ENCODE assay signal across 4 worm cellular contexts in genomic region chrX:2144236-2144635, ce11.
TF ChIP-seq lines count a peak whose summit lies in the region.

No protein-coding gene starts in this region.

TF ChIP-seq in whole organism, L1 larva, 84 proteins besides CTCF, POLR2A, EP300 and RAD21 (continues in another document):
- TF ChIP-seq C04F5.9 (tag; optimal IDR thresholded peaks at IDR 0.05; lab: Kevin White, UChicago) (no peak), fkh-8 (tag; optimal IDR thresholded peaks at IDR 0.05; lab: Kevin White, UChicago) (peak; percentile 85), ceh-82 (tag; optimal IDR thresholded peaks at IDR 0.05; lab: Kevin White, UChicago) (no peak), unc-86 (tag; optimal IDR thresholded peaks at IDR 0.05; lab: Kevin White, UChicago) (no peak), vab-15 (tag; optimal IDR thresholded peaks at IDR 0.05; lab: Kevin White, UChicago) (no peak), sox-4 (tag; optimal IDR thresholded peaks at IDR 0.05; lab: Kevin White, UChicago) (no peak), ets-5 (GFP tag; IDR thresholded peaks at IDR 0.05; lab: Robert Waterston, UW) (no peak), unc-30 (tag; optimal IDR thresholded peaks at IDR 0.05; lab: Kevin White, UChicago) (no peak), elt-2 (tag; optimal IDR thresholded peaks at IDR 0.05; lab: Kevin White, UChicago) (no peak), ama-1 (optimal IDR thresholded peaks at IDR 0.05; lab: Kevin White, UChicago) (no peak), tbx-2 (tag; optimal IDR thresholded peaks at IDR 0.05; lab: Kevin White, UChicago) (no peak), nhr-28 (tag; optimal IDR thresholded peaks at IDR 0.05; lab: Kevin White, UChicago) (no peak), Y116A8C.19 (tag; optimal IDR thresholded peaks at IDR 0.05; lab: Kevin White, UChicago; ENCODE audit: borderline replicate concordance) (no peak), sptf-1 (tag; optimal IDR thresholded peaks at IDR 0.05; lab: Kevin White, UChicago) (no peak), xbp-1 (tag; optimal IDR thresholded peaks at IDR 0.05; lab: Kevin White, UChicago) (no peak), nhr-77 (tag; optimal IDR thresholded peaks at IDR 0.05; lab: Kevin White, UChicago) (no peak), nhr-90 (tag; optimal IDR thresholded peaks at IDR 0.05; lab: Kevin White, UChicago; ENCODE audit: poor library complexity) (no peak), nhr-12 (tag; optimal IDR thresholded peaks at IDR 0.05; lab: Kevin White, UChicago) (no peak), snpc-4 (tag; optimal IDR thresholded peaks at IDR 0.05; lab: Kevin White, UChicago) (no peak), swsn-7 (tag; optimal IDR thresholded peaks at IDR 0.05; lab: Kevin White, UChicago) (no peak), zip-4 (GFP tag; optimal IDR thresholded peaks at IDR 0.05; lab: Kevin White, UChicago) (no peak), dsc-1 (tag; optimal IDR thresholded peaks at IDR 0.05; lab: Kevin White, UChicago) (peak; percentile 23), nhr-47 (tag; optimal IDR thresholded peaks at IDR 0.05; lab: Kevin White, UChicago) (peak; percentile 33), nhr-85 (tag; lab: Kevin White, UChicago) (no peak), irx-1 (tag; optimal IDR thresholded peaks at IDR 0.05; lab: Kevin White, UChicago) (no peak)

TF ChIP-seq in whole organism, L2 larva, 48 proteins besides CTCF, POLR2A, EP300 and RAD21:
- TF ChIP-seq sma-9 (GFP tag; optimal IDR thresholded peaks at IDR 0.05; lab: Kevin White, UChicago) = no peak
- TF ChIP-seq sma-9 (tag; optimal IDR thresholded peaks at IDR 0.05; lab: Kevin White, UChicago) = no peak
- no peak for TF ChIP-seq nhr-25 (tag; optimal IDR thresholded peaks at IDR 0.05; lab: Kevin White, UChicago)
- TF ChIP-seq lsy-2 (tag; optimal IDR thresholded peaks at IDR 0.05; lab: Kevin White, UChicago) = peak in 1 of 2 experiments; percentile 32
- TF ChIP-seq C34F6.9 (tag; optimal IDR thresholded peaks at IDR 0.05; lab: Kevin White, UChicago) = peak; percentile 1
- TF ChIP-seq blmp-1 (tag; optimal IDR thresholded peaks at IDR 0.05; lab: Kevin White, UChicago; ENCODE audit: insufficient read depth) = no peak
- TF ChIP-seq nhr-21 (tag; optimal IDR thresholded peaks at IDR 0.05; lab: Kevin White, UChicago) = peak; percentile 63
- TF ChIP-seq ztf-11 (tag; optimal IDR thresholded peaks at IDR 0.05; lab: Kevin White, UChicago) = no peak
- no peak for TF ChIP-seq lin-39 (tag; optimal IDR thresholded peaks at IDR 0.05; lab: Kevin White, UChicago)

TF ChIP-seq in whole organism, L3 larva, 47 proteins besides CTCF, POLR2A, EP300 and RAD21:
- peak; percentile 34 for TF ChIP-seq nhr-43 (tag; optimal IDR thresholded peaks at IDR 0.05; lab: Kevin White, UChicago; ENCODE audit: poor library complexity, severe bottlenecking)
- peak; percentile 89 for TF ChIP-seq nhr-23 (tag; optimal IDR thresholded peaks at IDR 0.05; lab: Kevin White, UChicago)
- no peak for TF ChIP-seq ceh-82 (tag; optimal IDR thresholded peaks at IDR 0.05; lab: Kevin White, UChicago)
- no peak for TF ChIP-seq nhr-25 (tag; optimal IDR thresholded peaks at IDR 0.05; lab: Kevin White, UChicago)

TF ChIP-seq in whole organism, L4 larva, 104 proteins besides CTCF, POLR2A, EP300 and RAD21:
- TF ChIP-seq lsy-2 (tag; optimal IDR thresholded peaks at IDR 0.05; lab: Kevin White, UChicago) = peak in 1 of 2 experiments; percentile 23
- TF ChIP-seq duxl-1 (tag; optimal IDR thresholded peaks at IDR 0.05; lab: Kevin White, UChicago; ENCODE audit: poor library complexity) = peak; percentile 39
- TF ChIP-seq egl-27 (tag; optimal IDR thresholded peaks at IDR 0.05; lab: Kevin White, UChicago) = no peak
